Fruit fly (Drosophila melanogaster) whole organism, pupa: Measurements from ENCODE around the gene CG4456.
A peak's percentile ranks its signal among the peaks of the same experiment; 100 is the strongest.

Experiments
- CG10348 ChIP-seq: fragments of 200-800 bp; sonication (Bioruptor generic); IDR thresholded peaks from 2 replicates; pipeline ENCODE4 v1.3.6; 2022; ENCODE audit warnings: missing biosample characterization, missing genetic modification characterization
- CG12605 ChIP-seq: fragments of 200-800 bp; sonication (Bioruptor generic); IDR thresholded peaks from 2 replicates; pipeline ENCODE4 v1.3.6; 2022; ENCODE audit warnings: missing biosample characterization, missing genetic modification characterization
- CG13204 ChIP-seq: fragments of 200-800 bp; sonication (Bioruptor generic); optimal IDR thresholded peaks from 2 replicates; lab custom pipeline; 2018; ENCODE audit warnings: missing biosample characterization, mild to moderate bottlenecking, missing genetic modification characterization, moderate library complexity
- CG14655 ChIP-seq: fragments of 200-800 bp; sonication (Bioruptor generic); optimal IDR thresholded peaks from 3 replicates; lab custom pipeline; 2017; ENCODE audit warnings: mild to moderate bottlenecking, missing biosample characterization, missing genetic modification reagents, missing genetic modification characterization
- CG15710 ChIP-seq: fragments of 200-800 bp; sonication (Bioruptor generic); optimal IDR thresholded peaks from 2 replicates; lab custom pipeline; 2018; ENCODE audit warnings: missing biosample characterization, mild to moderate bottlenecking, missing genetic modification characterization, moderate library complexity
- CG17806 ChIP-seq: fragments of 200-800 bp; sonication (Bioruptor generic); optimal IDR thresholded peaks from 2 replicates; lab custom pipeline; 2018; ENCODE audit warnings: missing biosample characterization, mild to moderate bottlenecking, missing genetic modification characterization, moderate library complexity
- CG32121 ChIP-seq: fragments of 200-800 bp; sonication (Bioruptor generic); IDR thresholded peaks from 2 replicates; pipeline ENCODE4 v1.3.6; 2022; ENCODE audit warnings: missing biosample characterization, missing genetic modification characterization
- CG34367 ChIP-seq: fragments of 200-800 bp; sonication (Bioruptor generic); optimal IDR thresholded peaks from 2 replicates; lab custom pipeline; 2018; ENCODE audit warnings: missing biosample characterization, mild to moderate bottlenecking, missing genetic modification characterization
- CG4496 ChIP-seq: fragments of 200-800 bp; sonication (Bioruptor generic); IDR thresholded peaks from 3 replicates; pipeline ENCODE4 v1.3.6; 2022; ENCODE audit warnings: missing biosample characterization, missing genetic modification characterization
- CG8159 ChIP-seq: fragments of 200-800 bp; sonication (Bioruptor generic); optimal IDR thresholded peaks from 3 replicates; lab custom pipeline; 2018; ENCODE audit warnings: missing biosample characterization, mild to moderate bottlenecking, missing genetic modification characterization, moderate library complexity
- CG8301 ChIP-seq: fragments of 200-800 bp; sonication (Bioruptor generic); optimal IDR thresholded peaks from 2 replicates; lab custom pipeline; 2018; ENCODE audit warnings: missing biosample characterization, mild to moderate bottlenecking, missing genetic modification characterization
- CG9948 ChIP-seq: fragments of 200-800 bp; sonication (Bioruptor generic); optimal IDR thresholded peaks from 2 replicates; lab custom pipeline; 2018; ENCODE audit warnings: missing biosample characterization, mild to moderate bottlenecking, missing genetic modification characterization, moderate library complexity
- D1 ChIP-seq: fragments of 200-800 bp; sonication (Bioruptor generic); optimal IDR thresholded peaks from 2 replicates; lab custom pipeline; 2018; ENCODE audit warnings: missing biosample characterization, mild to moderate bottlenecking, missing genetic modification characterization, moderate library complexity
- EcR ChIP-seq: fragments of 200-800 bp; sonication (Bioruptor generic); optimal IDR thresholded peaks from 3 replicates; lab custom pipeline; 2019; ENCODE audit warnings: missing biosample characterization, missing genetic modification characterization, mild to moderate bottlenecking, moderate library complexity, missing genetic modification reagents
- Ets98B ChIP-seq: fragments of 200-800 bp; sonication (Bioruptor generic); IDR thresholded peaks from 2 replicates; pipeline ENCODE4 v1.3.6; 2022; ENCODE audit warnings: missing biosample characterization, missing genetic modification characterization
- Pif1A ChIP-seq: fragments of 200-800 bp; sonication (Bioruptor generic); optimal IDR thresholded peaks from 3 replicates; lab custom pipeline; 2016; ENCODE audit warnings: missing biosample characterization, missing genetic modification characterization
- Pif1B ChIP-seq: fragments of 200-800 bp; sonication (Bioruptor generic); optimal IDR thresholded peaks from 3 replicates; lab custom pipeline; 2016; ENCODE audit warnings: missing biosample characterization, missing genetic modification characterization
- Snoo ChIP-seq: fragments of 200-800 bp; sonication (Bioruptor generic); optimal IDR thresholded peaks from 3 replicates; lab custom pipeline; 2017; ENCODE audit warnings: missing biosample characterization, mild to moderate bottlenecking, missing genetic modification characterization, inconsistent platforms
- fd96Ca ChIP-seq: fragments of 200-800 bp; sonication (Bioruptor generic); IDR thresholded peaks from 3 replicates; pipeline ENCODE4 v1.3.6; 2022; ENCODE audit warnings: missing biosample characterization, missing genetic modification characterization
- gl ChIP-seq: fragments of 200-800 bp; sonication (Bioruptor generic); optimal IDR thresholded peaks from 2 replicates; lab custom pipeline; 2018; ENCODE audit warnings: missing biosample characterization, mild to moderate bottlenecking, missing genetic modification characterization
- rn ChIP-seq: fragments of 200-800 bp; sonication (Bioruptor generic); IDR thresholded peaks from 2 replicates; pipeline ENCODE4 v1.3.6; 2022; ENCODE audit warnings: missing biosample characterization, missing genetic modification characterization

Gene CG4456

dm6 chr3L:9399013-9399750 lies 26.7 kb downstream of the CG4456 start, which contains the start of gene CG4080:
Gene CG4080, minus strand, starts transcription at chr3L:9399227.
- TF ChIP-seq EcR (GFP tag; lab: Kevin White, UChicago) = peak; percentile 48
- no peak for TF ChIP-seq CG17806 (tag; lab: Kevin White, UChicago)
- TF ChIP-seq CG8159 (tag; lab: Kevin White, UChicago) = peak; percentile 68
- TF ChIP-seq Pif1A (GFP tag; lab: Kevin White, UChicago) = peak; percentile 28
- TF ChIP-seq CG34367 (tag; lab: Kevin White, UChicago) = peak; percentile 13
- TF ChIP-seq CG12605 = no peak

- TF ChIP-seq Snoo (tag; lab: Kevin White, UChicago) = no peak
- TF ChIP-seq EcR (GFP tag; lab: Kevin White, UChicago) = peak; percentile 63
- TF ChIP-seq, all 21 proteins: peak for 1
Measured at dm6 chr3L:9399855-9400254, 27.3 kb downstream of the CG4456 start.

dm6 chr3L:9400697-9401353 lies 28.3 kb downstream of the CG4456 start:
- TF ChIP-seq CG17806 (tag; lab: Kevin White, UChicago) (no peak), EcR (GFP tag; lab: Kevin White, UChicago) (no peak), CG4496 (GFP tag; lab: Robert Waterston, UW) (peak; percentile 8; the same call in 1 of the 3 replicates)

dm6 chr3L:9401354-9402156 lies 29.0 kb downstream of the CG4456 start:
- no peak for TF ChIP-seq CG32121
- TF ChIP-seq CG10348 = no peak
- TF ChIP-seq D1 = no peak
- TF ChIP-seq EcR (GFP tag; lab: Kevin White, UChicago) = peak; percentile 23
- TF ChIP-seq Pif1A (GFP tag; lab: Kevin White, UChicago) = no peak
- no peak for TF ChIP-seq CG14655 (GFP tag; lab: Kevin White, UChicago)
- TF ChIP-seq CG12605 = no peak
- no peak for TF ChIP-seq CG13204 (GFP tag; lab: Kevin White, UChicago)
- no peak for TF ChIP-seq CG8301
- TF ChIP-seq CG34367 (tag; lab: Kevin White, UChicago) = no peak
- TF ChIP-seq Ets98B (GFP tag; lab: Robert Waterston, UW) = peak; percentile 22; the same call in 1 of the 2 replicates
- no peak for TF ChIP-seq CG4496 (GFP tag; lab: Robert Waterston, UW)
- no peak for TF ChIP-seq CG8159 (tag; lab: Kevin White, UChicago)
- no peak for TF ChIP-seq Snoo (tag; lab: Kevin White, UChicago)
- TF ChIP-seq CG15710 (tag; lab: Kevin White, UChicago) = no peak
- no peak for TF ChIP-seq CG17806 (tag; lab: Kevin White, UChicago)
- no peak for TF ChIP-seq fd96Ca (GFP tag; lab: Robert Waterston, UW)
- peak; percentile 21 for TF ChIP-seq Pif1B (GFP tag; lab: Kevin White, UChicago)
- TF ChIP-seq CG9948 (tag; lab: Kevin White, UChicago) = no peak
- no peak for TF ChIP-seq rn
- TF ChIP-seq gl (tag; lab: Kevin White, UChicago) = no peak

- no peak for TF ChIP-seq Pif1B (GFP tag; lab: Kevin White, UChicago)
- TF ChIP-seq CG32121 = no peak
- TF ChIP-seq CG12605 = no peak
- no peak for TF ChIP-seq CG15710 (tag; lab: Kevin White, UChicago)
- no peak for TF ChIP-seq CG34367 (tag; lab: Kevin White, UChicago)
- TF ChIP-seq CG17806 (tag; lab: Kevin White, UChicago) = no peak
- no peak for TF ChIP-seq EcR (GFP tag; lab: Kevin White, UChicago)
- no peak for TF ChIP-seq gl (tag; lab: Kevin White, UChicago)
- TF ChIP-seq CG8301 = no peak
- TF ChIP-seq CG14655 (GFP tag; lab: Kevin White, UChicago) = no peak
- no peak for TF ChIP-seq Pif1A (GFP tag; lab: Kevin White, UChicago)
- no peak for TF ChIP-seq CG10348
Measured at dm6 chr3L:9402157-9402890, 29.8 kb downstream of the CG4456 start, which contains the start of gene eIF4E1. Gene eIF4E1, minus strand, starts transcription at chr3L:9402460.
